Fruit fly (Drosophila melanogaster) whole organism, embryonic: Measurements from ENCODE around the gene CG18542.

ENCODE experiments used
- Antp ChIP-seq: fragments of 200-800 bp; sonication (Bioruptor generic); optimal IDR thresholded peaks from 3 replicates; lab custom pipeline; 2016; ENCODE audit warnings: missing biosample characterization, missing genetic modification characterization
- Bgb ChIP-seq: fragments of 200-800 bp; sonication (Bioruptor generic); IDR thresholded peaks from 2 replicates; pipeline ENCODE4 v1.3.6; 2022; ENCODE audit warnings: missing biosample characterization, missing genetic modification characterization; ENCODE audit not compliant: partially characterized antibody
- CG10654 ChIP-seq: fragments of 200-800 bp; sonication (Bioruptor generic); optimal IDR thresholded peaks from 2 replicates; lab custom pipeline; 2016; ENCODE audit warnings: missing biosample characterization, missing genetic modification characterization
- CG11456 ChIP-seq: fragments of 200-800 bp; sonication (Bioruptor generic); IDR thresholded peaks from 3 replicates; pipeline ENCODE4 v1.3.6; 2022; ENCODE audit warnings: missing biosample characterization, missing genetic modification characterization
- CG12071 ChIP-seq: fragments of 200-800 bp; sonication (Bioruptor generic); optimal IDR thresholded peaks from 3 replicates; lab custom pipeline; 2018; ENCODE audit warnings: missing biosample characterization, mild to moderate bottlenecking, missing genetic modification characterization
- CG15073 ChIP-seq: fragments of 200-800 bp; sonication (Bioruptor generic); optimal IDR thresholded peaks from 2 replicates; lab custom pipeline; 2016; ENCODE audit warnings: missing biosample characterization, missing genetic modification characterization
- CG15514 ChIP-seq: fragments of 200-800 bp; sonication (Bioruptor generic); optimal IDR thresholded peaks from 3 replicates; lab custom pipeline; 2017; ENCODE audit warnings: missing biosample characterization, missing genetic modification characterization, mild to moderate bottlenecking, moderate library complexity, missing genetic modification reagents
- CG17568 ChIP-seq: fragments of 200-800 bp; sonication (Bioruptor generic); optimal IDR thresholded peaks from 2 replicates; lab custom pipeline; 2018; ENCODE audit warnings: missing biosample characterization, mild to moderate bottlenecking, missing genetic modification characterization, moderate library complexity
- CG18262 ChIP-seq: fragments of 200-800 bp; optimal IDR thresholded peaks from 3 replicates; lab custom pipeline; 2019; ENCODE audit warnings: missing biosample characterization, mild to moderate bottlenecking, missing genetic modification characterization, moderate library complexity
- CG2202 ChIP-seq: fragments of 200-800 bp; sonication (Bioruptor generic); optimal IDR thresholded peaks from 2 replicates; lab custom pipeline; 2018; ENCODE audit warnings: missing biosample characterization, mild to moderate bottlenecking, missing genetic modification characterization
- CG42726 ChIP-seq: fragments of 200-800 bp; sonication (Bioruptor generic); IDR thresholded peaks from 2 replicates; pipeline ENCODE4 v1.3.6; 2022; ENCODE audit warnings: missing biosample characterization, missing genetic modification characterization; ENCODE audit not compliant: partially characterized antibody
- CG4360 ChIP-seq: fragments of 200-800 bp; sonication (Bioruptor generic); IDR thresholded peaks from 2 replicates; pipeline ENCODE4 v1.3.6; 2022; ENCODE audit warnings: missing biosample characterization, missing genetic modification characterization
- CG7556 ChIP-seq: fragments of 200-800 bp; sonication (Bioruptor generic); optimal IDR thresholded peaks from 2 replicates; lab custom pipeline; 2017; ENCODE audit warnings: missing biosample characterization, mild to moderate bottlenecking, missing genetic modification characterization
- CG8359 ChIP-seq: fragments of 200-800 bp; sonication (Bioruptor generic); optimal IDR thresholded peaks from 2 replicates; lab custom pipeline; 2017; ENCODE audit warnings: missing biosample characterization, mild to moderate bottlenecking, missing genetic modification characterization, borderline replicate concordance
- CG9797 ChIP-seq: fragments of 200-800 bp; sonication (Bioruptor generic); optimal IDR thresholded peaks from 3 replicates; lab custom pipeline; 2018; ENCODE audit warnings: missing biosample characterization, mild to moderate bottlenecking, missing genetic modification characterization
- CG9932 ChIP-seq: fragments of 200-800 bp; sonication (Bioruptor generic); IDR thresholded peaks from 2 replicates; pipeline ENCODE4 v1.3.6; 2022; ENCODE audit warnings: missing biosample characterization, missing genetic modification characterization
- Camta ChIP-seq: fragments of 200-800 bp; sonication (Bioruptor generic); optimal IDR thresholded peaks from 2 replicates; lab custom pipeline; 2016; ENCODE audit warnings: missing biosample characterization, missing genetic modification characterization
- D ChIP-seq, 2 experiments: fragments of 200-800 bp in 1 of 2; fragments of >200 bp in 1 of 2; sonication (Bioruptor generic) in 1 of 2; optimal IDR thresholded peaks; 2 replicates in 1 of 2; 3 replicates in 1 of 2; lab custom pipeline; 2017; ENCODE audit warnings: mild to moderate bottlenecking in 1 of 2, missing biosample characterization in 1 of 2, missing genetic modification characterization in 1 of 2, missing genetic modification reagents in 1 of 2
- Doc2 ChIP-seq: fragments of 200-800 bp; sonication (Bioruptor generic); IDR thresholded peaks from 2 replicates; pipeline ENCODE4 v1.3.6; 2022; ENCODE audit warnings: missing biosample characterization, missing genetic modification characterization
- H15 ChIP-seq: fragments of 200-800 bp; sonication (Bioruptor generic); IDR thresholded peaks from 3 replicates; pipeline ENCODE4 v1.3.6; 2022; ENCODE audit warnings: missing biosample characterization, missing genetic modification characterization
- Hand ChIP-seq: fragments of 200-800 bp; sonication (Bioruptor generic); optimal IDR thresholded peaks from 2 replicates; lab custom pipeline; 2017; ENCODE audit warnings: mild to moderate bottlenecking, missing biosample characterization, missing genetic modification reagents, missing genetic modification characterization
- Hmr ChIP-seq: fragments of 200-800 bp; sonication (Bioruptor generic); optimal IDR thresholded peaks from 3 replicates; lab custom pipeline; 2017; ENCODE audit warnings: mild to moderate bottlenecking, missing biosample characterization, missing genetic modification reagents, missing genetic modification characterization
- Hsf ChIP-seq: fragments of 200-800 bp; sonication (Bioruptor generic); optimal IDR thresholded peaks from 3 replicates; lab custom pipeline; 2016; ENCODE audit warnings: missing biosample characterization, missing genetic modification characterization
- Neu2 ChIP-seq: fragments of 200-800 bp; sonication (Bioruptor generic); optimal IDR thresholded peaks from 3 replicates; lab custom pipeline; 2016; ENCODE audit warnings: missing biosample characterization, missing genetic modification characterization, borderline replicate concordance
- Nf-YA ChIP-seq: fragments of 200-800 bp; sonication (Bioruptor generic); IDR thresholded peaks from 2 replicates; pipeline ENCODE4 v1.3.6; 2022; ENCODE audit warnings: missing biosample characterization, missing genetic modification characterization
- Nf-YB ChIP-seq: fragments of 200-800 bp; sonication (Bioruptor generic); optimal IDR thresholded peaks from 3 replicates; lab custom pipeline; 2019; ENCODE audit warnings: missing biosample characterization, mild to moderate bottlenecking, missing genetic modification characterization, moderate library complexity
- PHDP ChIP-seq: fragments of 200-800 bp; sonication (Bioruptor generic); optimal IDR thresholded peaks from 3 replicates; lab custom pipeline; 2018; ENCODE audit warnings: missing biosample characterization, mild to moderate bottlenecking, missing genetic modification characterization, moderate library complexity
- Spps ChIP-seq: fragments of 200-800 bp; sonication (Bioruptor generic); optimal IDR thresholded peaks from 2 replicates; lab custom pipeline; 2018; ENCODE audit warnings: missing biosample characterization, mild to moderate bottlenecking, missing genetic modification characterization
- aop ChIP-seq: fragments of 200-800 bp; sonication (Bioruptor generic); IDR thresholded peaks from 2 replicates; pipeline ENCODE4 v1.3.6; 2022; ENCODE audit warnings: missing biosample characterization, missing genetic modification characterization
- bab2 ChIP-seq: fragments of 200-800 bp; sonication (Bioruptor generic); optimal IDR thresholded peaks from 2 replicates; lab custom pipeline; 2016; ENCODE audit warnings: missing biosample characterization, missing genetic modification characterization
- btn ChIP-seq: fragments of 200-800 bp; sonication (Bioruptor generic); optimal IDR thresholded peaks from 2 replicates; lab custom pipeline; 2016; ENCODE audit warnings: missing biosample characterization, missing genetic modification characterization
- chif ChIP-seq, 2 experiments: fragments of 200-800 bp; sonication (Bioruptor generic); optimal IDR thresholded peaks; 3 replicates each; lab custom pipeline; 2016; ENCODE audit warnings: missing biosample characterization in 2 of 2, missing genetic modification characterization in 2 of 2
- gt ChIP-seq: fragments of 200-800 bp; sonication (Bioruptor generic); IDR thresholded peaks from 2 replicates; pipeline ENCODE4 v1.3.6; 2022; ENCODE audit warnings: missing biosample characterization, missing genetic modification characterization
- h ChIP-seq: fragments of >200 bp; optimal IDR thresholded peaks from 2 replicates; lab custom pipeline; 2017
- hth ChIP-seq: fragments of >200 bp; optimal IDR thresholded peaks from 2 replicates; lab custom pipeline; 2017; ENCODE audit warnings: inconsistent platforms
- inv ChIP-seq: fragments of 200-800 bp; sonication (Bioruptor generic); IDR thresholded peaks from 2 replicates; pipeline ENCODE4 v1.3.6; 2022; ENCODE audit warnings: missing biosample characterization, missing genetic modification characterization; ENCODE audit not compliant: partially characterized antibody
- ken ChIP-seq: fragments of 200-800 bp; sonication (Bioruptor generic); IDR thresholded peaks from 3 replicates; pipeline ENCODE4 v1.3.6; 2022; ENCODE audit warnings: missing biosample characterization, missing genetic modification characterization
- knrl ChIP-seq: fragments of 200-800 bp; sonication (Bioruptor generic); IDR thresholded peaks from 3 replicates; pipeline ENCODE4 v1.3.6; 2022; ENCODE audit warnings: missing biosample characterization, missing genetic modification characterization; ENCODE audit not compliant: partially characterized antibody
- nom ChIP-seq: fragments of 200-800 bp; sonication (Bioruptor generic); optimal IDR thresholded peaks from 2 replicates; lab custom pipeline; 2017; ENCODE audit warnings: missing biosample characterization, missing genetic modification characterization, mild to moderate bottlenecking, moderate library complexity, missing genetic modification reagents
- onecut ChIP-seq: fragments of 200-800 bp; sonication (Bioruptor generic); IDR thresholded peaks from 2 replicates; pipeline ENCODE4 v1.3.6; 2022; ENCODE audit warnings: missing biosample characterization, missing genetic modification characterization
- otp ChIP-seq: fragments of 200-800 bp; sonication (Bioruptor generic); IDR thresholded peaks from 3 replicates; pipeline ENCODE4, ENCODE4 v1.3.6; 2022; ENCODE audit warnings: missing biosample characterization, missing genetic modification characterization
- psq ChIP-seq: fragments of 200-800 bp; sonication (Bioruptor generic); optimal IDR thresholded peaks from 2 replicates; lab custom pipeline; 2017; ENCODE audit warnings: missing biosample characterization, missing genetic modification characterization
- repo ChIP-seq: fragments of 200-800 bp; sonication (Bioruptor generic); optimal IDR thresholded peaks from 2 replicates; lab custom pipeline; 2016; ENCODE audit warnings: missing biosample characterization, missing genetic modification characterization
- shn ChIP-seq: fragments of 200-800 bp; sonication (Bioruptor generic); optimal IDR thresholded peaks from 3 replicates; lab custom pipeline; 2016; ENCODE audit warnings: missing biosample characterization, missing genetic modification characterization
- tap ChIP-seq: fragments of 200-800 bp; optimal IDR thresholded peaks from 3 replicates; lab custom pipeline; 2019; ENCODE audit warnings: missing biosample characterization, mild to moderate bottlenecking, missing genetic modification characterization, moderate library complexity
- ttk ChIP-seq: fragments of 200-800 bp; sonication (Bioruptor generic); IDR thresholded peaks from 2 replicates; pipeline ENCODE4 v2.1.2; 2022; ENCODE audit warnings: missing biosample characterization, missing genetic modification characterization
- tx ChIP-seq: fragments of 200-800 bp; sonication (Bioruptor generic); optimal IDR thresholded peaks from 2 replicates; lab custom pipeline; 2016; ENCODE audit warnings: missing biosample characterization, missing genetic modification characterization
- wor ChIP-seq: fragments of 200-800 bp; sonication (Bioruptor generic); IDR thresholded peaks from 2 replicates; pipeline ENCODE4 v1.3.6; 2022; ENCODE audit warnings: missing biosample characterization, missing genetic modification characterization
- yki ChIP-seq: fragments of >200 bp; optimal IDR thresholded peaks from 3 replicates; lab custom pipeline; 2018
- zfh2 ChIP-seq: fragments of 200-800 bp; sonication (Bioruptor generic); optimal IDR thresholded peaks from 2 replicates; lab custom pipeline; 2016; ENCODE audit warnings: missing biosample characterization, missing genetic modification characterization

Gene CG18542

DNA sequence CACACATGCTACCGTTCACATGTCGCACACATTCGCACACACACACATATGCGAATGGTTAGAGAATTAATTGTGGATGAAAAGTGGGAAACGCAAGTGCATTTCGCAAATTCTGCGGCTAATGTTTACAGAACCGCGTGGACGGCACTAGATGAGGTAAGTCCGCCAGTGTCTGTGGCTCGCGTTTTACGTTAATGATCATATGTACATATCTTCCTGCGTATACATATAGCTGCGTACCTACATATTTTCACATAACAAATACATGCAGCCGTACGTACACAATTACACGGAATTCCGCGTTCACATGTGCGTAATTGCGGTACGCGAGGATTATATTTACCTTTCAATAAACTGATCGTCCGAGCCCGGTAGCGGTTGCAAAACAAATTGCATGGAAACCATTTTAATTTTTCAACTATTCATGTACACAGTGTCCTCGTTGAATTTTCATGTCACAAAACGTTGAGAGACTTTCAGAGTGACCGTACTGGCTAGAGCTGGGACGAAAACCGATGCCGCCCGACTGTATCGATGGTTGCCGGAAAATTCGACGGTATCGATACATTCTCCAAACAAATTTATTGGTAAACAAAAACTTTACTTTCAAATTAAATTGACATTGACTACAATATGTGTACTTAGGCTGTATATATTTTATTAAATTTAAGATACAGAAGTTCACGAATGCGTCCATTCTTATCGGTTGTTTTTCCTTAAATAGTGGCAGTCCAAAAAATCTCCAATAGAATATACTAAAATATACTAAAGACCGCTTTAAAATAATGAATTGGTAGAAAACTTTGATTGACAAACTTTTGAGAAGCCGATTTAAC is 39.8 kb downstream of the CG18542 start, which contains the start of gene hyd (continued):
- TF ChIP-seq CG42726 (GFP tag; lab: Robert Waterston, UW) (peak; percentile 74; the same call in 1 of the 2 replicates), yki (no peak), Doc2 (no peak), PHDP (tag; lab: Kevin White, UChicago) (no peak), CG9797 (GFP tag; lab: Kevin White, UChicago) (peak; percentile 88), Bgb (GFP tag; lab: Robert Waterston, UW) (peak; percentile 85), H15 (no peak), psq (GFP tag; lab: Kevin White, UChicago) (no peak), CG18262 (tag; lab: Kevin White, UChicago) (no peak), CG8359 (GFP tag; lab: Kevin White, UChicago) (no peak), nom (GFP tag; lab: Kevin White, UChicago) (no peak), CG7556 (GFP tag; lab: Kevin White, UChicago) (no peak), chif (GFP tag; optimal IDR thresholded peaks at IDR 0.05; lab: Kevin White, UChicago) (no peak), CG11456 (GFP tag; lab: Robert Waterston, UW) (no peak), CG2202 (tag; lab: Kevin White, UChicago) (no peak), shn (GFP tag; lab: Kevin White, UChicago) (no peak), inv (peak; percentile 79), repo (no peak), CG17568 (GFP tag; lab: Kevin White, UChicago) (no peak), aop (no peak), bab2 (GFP tag; lab: Kevin White, UChicago) (no peak), otp (no peak), Hsf (no peak), ken (GFP tag; lab: Robert Waterston, UW) (no peak), Spps (tag; lab: Kevin White, UChicago) (no peak), CG15514 (no peak), onecut (GFP tag; lab: Robert Waterston, UW) (no peak), Nf-YA (peak; percentile 33; the same call in 1 of the 2 replicates), Neu2 (no peak), CG4360 (no peak), tap (no peak), Hmr (GFP tag; lab: Kevin White, UChicago) (no peak), wor (GFP tag; lab: Robert Waterston, UW) (no peak), Hand (GFP tag; lab: Kevin White, UChicago) (no peak), CG12071 (GFP tag; lab: Kevin White, UChicago) (no peak), ttk (GFP tag; lab: Robert Waterston, UW) (no peak), CG10654 (no peak), CG15073 (GFP tag; lab: Kevin White, UChicago) (no peak), Camta (no peak), Antp (GFP tag; lab: Kevin White, UChicago) (no peak), Nf-YB (no peak), D (optimal IDR thresholded peaks at IDR 0.05; lab: Kevin White, UChicago) (no peak), D (GFP tag; optimal IDR thresholded peaks at IDR 0.05; lab: Kevin White, UChicago) (no peak), h (no peak), gt (GFP tag; lab: Robert Waterston, UW) (no peak), hth (no peak), zfh2 (GFP tag; lab: Kevin White, UChicago) (no peak), knrl (GFP tag; lab: Robert Waterston, UW) (peak; percentile 84), CG9932 (GFP tag; lab: Robert Waterston, UW) (peak; percentile 45), tx (GFP tag; lab: Kevin White, UChicago) (no peak), btn (GFP tag; lab: Kevin White, UChicago) (no peak)
